Fruit fly (Drosophila melanogaster): ENCODE measurements around the gene mRpL11.

- TF ChIP-seq lz (GFP tag; optimal IDR thresholded peaks at IDR 0.05) (no peak), CG31627 (GFP tag; optimal IDR thresholded peaks at IDR 0.05) (no peak), Ets21C (GFP tag; optimal IDR thresholded peaks at IDR 0.05) (no peak), Hr39 (GFP tag; optimal IDR thresholded peaks at IDR 0.05) (no peak)
Observed at dm6 chr3R:14477085-14477762, 34.4 kb upstream of the mRpL11 start.

Data from whole organism, prepupa.